Fruit fly (Drosophila melanogaster) whole organism, embryonic: ENCODE results near the gene Teh1.

ENCODE experiments used
- Ada2b ChIP-seq: fragments of 200-800 bp; sonication (Bioruptor generic); IDR thresholded peaks from 2 replicates; pipeline ENCODE4 v1.3.6; 2022; ENCODE audit warnings: missing biosample characterization, missing genetic modification characterization
- Atf6 ChIP-seq: fragments of 200-800 bp; sonication (Bioruptor generic); IDR thresholded peaks from 2 replicates; pipeline ENCODE4 v1.3.6; 2022; ENCODE audit warnings: missing biosample characterization, missing genetic modification characterization
- CG10209 ChIP-seq: fragments of 200-800 bp; sonication (Bioruptor generic); optimal IDR thresholded peaks from 3 replicates; lab custom pipeline; 2017; ENCODE audit warnings: missing biosample characterization, mild to moderate bottlenecking, missing genetic modification characterization, missing genetic modification reagents
- CG11247 ChIP-seq: fragments of 200-800 bp; sonication (Bioruptor generic); IDR thresholded peaks from 2 replicates; pipeline ENCODE4 v1.3.6; 2022; ENCODE audit warnings: missing biosample characterization, missing genetic modification characterization
- CG11504 ChIP-seq: fragments of 200-800 bp; sonication (Bioruptor generic); optimal IDR thresholded peaks from 3 replicates; lab custom pipeline; 2019; ENCODE audit warnings: missing biosample characterization, mild to moderate bottlenecking, missing genetic modification characterization, moderate library complexity
- CG13123 ChIP-seq: fragments of 200-800 bp; sonication (Bioruptor generic); optimal IDR thresholded peaks from 2 replicates; lab custom pipeline; 2016; ENCODE audit warnings: missing biosample characterization, missing genetic modification characterization
- CG13775 ChIP-seq: fragments of 200-800 bp; sonication (Bioruptor generic); optimal IDR thresholded peaks from 3 replicates; lab custom pipeline; 2017; ENCODE audit warnings: missing biosample characterization, mild to moderate bottlenecking, missing genetic modification characterization
- CG14014 ChIP-seq: fragments of 200-800 bp; sonication (Bioruptor generic); IDR thresholded peaks from 2 replicates; pipeline ENCODE4 v1.3.6; 2022; ENCODE audit warnings: missing biosample characterization, missing genetic modification characterization
- CG14860 ChIP-seq: fragments of 200-800 bp; sonication (Bioruptor generic); IDR thresholded peaks from 3 replicates; pipeline ENCODE4 v1.3.6; 2022; ENCODE audit warnings: missing biosample characterization, missing genetic modification characterization; ENCODE audit not compliant: partially characterized antibody
- CG15011 ChIP-seq: fragments of 200-800 bp; sonication (Bioruptor generic); optimal IDR thresholded peaks from 3 replicates; lab custom pipeline; 2018; ENCODE audit warnings: missing biosample characterization, mild to moderate bottlenecking, missing genetic modification characterization
- CG15269 ChIP-seq: fragments of 200-800 bp; sonication (Bioruptor generic); optimal IDR thresholded peaks from 2 replicates; lab custom pipeline; 2018; ENCODE audit warnings: missing biosample characterization, mild to moderate bottlenecking, missing genetic modification characterization, moderate library complexity
- CG16813 ChIP-seq: fragments of 200-800 bp; sonication (Bioruptor generic); IDR thresholded peaks from 3 replicates; pipeline ENCODE4 v1.3.6; 2022; ENCODE audit warnings: missing biosample characterization, missing genetic modification characterization; ENCODE audit not compliant: partially characterized antibody
- CG17359 ChIP-seq: fragments of 200-800 bp; sonication (Bioruptor generic); optimal IDR thresholded peaks from 3 replicates; lab custom pipeline; 2018; ENCODE audit warnings: missing biosample characterization, mild to moderate bottlenecking, missing genetic modification characterization, moderate library complexity
- CG17361 ChIP-seq: fragments of 200-800 bp; sonication (Bioruptor generic); IDR thresholded peaks from 3 replicates; pipeline ENCODE4 v1.3.6; 2022; ENCODE audit warnings: missing biosample characterization, missing genetic modification characterization
- CG2712 ChIP-seq: fragments of 200-800 bp; optimal IDR thresholded peaks from 3 replicates; lab custom pipeline; 2019; ENCODE audit warnings: missing biosample characterization, mild to moderate bottlenecking, missing genetic modification characterization, moderate library complexity
- CG31388 ChIP-seq: fragments of 200-800 bp; sonication (Bioruptor generic); optimal IDR thresholded peaks from 2 replicates; lab custom pipeline; 2016; ENCODE audit warnings: missing biosample characterization, missing genetic modification characterization
- CG5245 ChIP-seq: fragments of 200-800 bp; sonication (Bioruptor generic); optimal IDR thresholded peaks from 3 replicates; lab custom pipeline; 2016; ENCODE audit warnings: missing biosample characterization, missing genetic modification characterization
- CG7556 ChIP-seq: fragments of 200-800 bp; sonication (Bioruptor generic); optimal IDR thresholded peaks from 2 replicates; lab custom pipeline; 2017; ENCODE audit warnings: missing biosample characterization, mild to moderate bottlenecking, missing genetic modification characterization
- CG7963 ChIP-seq: fragments of 200-800 bp; sonication (Bioruptor generic); IDR thresholded peaks from 3 replicates; pipeline ENCODE4 v1.3.6; 2022; ENCODE audit warnings: missing biosample characterization, missing genetic modification characterization; ENCODE audit not compliant: partially characterized antibody
- CoRest ChIP-seq: fragments of 200-800 bp; sonication (Bioruptor generic); optimal IDR thresholded peaks from 3 replicates; lab custom pipeline; 2018; ENCODE audit warnings: missing biosample characterization, mild to moderate bottlenecking, missing genetic modification characterization, moderate library complexity
- Dll ChIP-seq: fragments of 200-800 bp; sonication (Bioruptor generic); IDR thresholded peaks from 4 replicates; pipeline ENCODE4 v1.3.6; 2022; ENCODE audit warnings: missing biosample characterization, missing genetic modification characterization; ENCODE audit not compliant: partially characterized antibody
- Doc3 ChIP-seq: fragments of 200-800 bp; sonication (Bioruptor generic); IDR thresholded peaks from 3 replicates; pipeline ENCODE4 v1.3.6; 2022; ENCODE audit warnings: missing biosample characterization, missing genetic modification characterization; ENCODE audit not compliant: partially characterized antibody
- Fer2 ChIP-seq: fragments of 200-800 bp; sonication (Bioruptor generic); optimal IDR thresholded peaks from 2 replicates; lab custom pipeline; 2018; ENCODE audit warnings: missing biosample characterization, mild to moderate bottlenecking, missing genetic modification characterization, moderate library complexity
- HLH54F ChIP-seq: fragments of 200-800 bp; sonication (Bioruptor generic); optimal IDR thresholded peaks from 3 replicates; lab custom pipeline; 2016; ENCODE audit warnings: missing biosample characterization, missing genetic modification characterization
- Hey ChIP-seq: fragments of 200-800 bp; sonication (Bioruptor generic); optimal IDR thresholded peaks from 3 replicates; lab custom pipeline; 2018; ENCODE audit warnings: missing biosample characterization, mild to moderate bottlenecking, missing genetic modification characterization
- HmgD ChIP-seq: fragments of 200-800 bp; sonication (Bioruptor generic); optimal IDR thresholded peaks from 3 replicates; lab custom pipeline; 2016; ENCODE audit warnings: missing biosample characterization, missing genetic modification characterization
- Hr78 ChIP-seq, 2 experiments: fragments of 200-800 bp in 1 of 2; fragments of >200 bp in 1 of 2; sonication (Bioruptor generic) in 1 of 2; optimal IDR thresholded peaks; 2 replicates each; lab custom pipeline; 2017 to 2019; ENCODE audit warnings: missing biosample characterization in 2 of 2, missing genetic modification characterization in 2 of 2, mild to moderate bottlenecking in 1 of 2, moderate library complexity in 1 of 2
- Hsf ChIP-seq: fragments of 200-800 bp; sonication (Bioruptor generic); optimal IDR thresholded peaks from 3 replicates; lab custom pipeline; 2016; ENCODE audit warnings: missing biosample characterization, missing genetic modification characterization
- Nf-YB ChIP-seq: fragments of 200-800 bp; sonication (Bioruptor generic); optimal IDR thresholded peaks from 3 replicates; lab custom pipeline; 2019; ENCODE audit warnings: missing biosample characterization, mild to moderate bottlenecking, missing genetic modification characterization, moderate library complexity
- Pdp1 ChIP-seq, 2 experiments: fragments of 200-800 bp; sonication (Bioruptor generic); optimal IDR thresholded peaks; 3 replicates each; lab custom pipeline; 2016; ENCODE audit warnings: missing biosample characterization in 2 of 2, missing genetic modification characterization in 2 of 2, mild to moderate bottlenecking in 1 of 2, moderate library complexity in 1 of 2
- Ptx1 ChIP-seq: fragments of 200-800 bp; sonication (Bioruptor generic); IDR thresholded peaks from 2 replicates; pipeline ENCODE4 v1.3.6; 2022; ENCODE audit warnings: missing biosample characterization, missing genetic modification characterization
- cad ChIP-seq: fragments of >200 bp; optimal IDR thresholded peaks from 2 replicates; lab custom pipeline; 2017; ENCODE audit warnings: missing biosample characterization, missing genetic modification characterization
- chm ChIP-seq: fragments of 200-800 bp; sonication (Bioruptor generic); IDR thresholded peaks from 2 replicates; pipeline ENCODE4 v1.3.6; 2022; ENCODE audit warnings: missing biosample characterization, missing genetic modification characterization
- ci ChIP-seq: fragments of 200-800 bp; sonication (Bioruptor generic); IDR thresholded peaks from 3 replicates; pipeline ENCODE4 v1.3.6; 2022; ENCODE audit warnings: missing biosample characterization, missing genetic modification characterization
- fu2 ChIP-seq: fragments of 200-800 bp; sonication (Bioruptor generic); optimal IDR thresholded peaks from 2 replicates; lab custom pipeline; 2016; ENCODE audit warnings: missing biosample characterization, missing genetic modification characterization
- grn ChIP-seq: fragments of 200-800 bp; sonication (Bioruptor generic); optimal IDR thresholded peaks from 3 replicates; lab custom pipeline; 2017; ENCODE audit warnings: missing biosample characterization, missing genetic modification characterization
- inv ChIP-seq: fragments of 200-800 bp; sonication (Bioruptor generic); IDR thresholded peaks from 2 replicates; pipeline ENCODE4 v1.3.6; 2022; ENCODE audit warnings: missing biosample characterization, missing genetic modification characterization; ENCODE audit not compliant: partially characterized antibody
- kay ChIP-seq: fragments of 200-800 bp; sonication (Bioruptor generic); optimal IDR thresholded peaks from 2 replicates; lab custom pipeline; 2016; ENCODE audit warnings: missing biosample characterization, missing genetic modification characterization
- nerfin-2 ChIP-seq: fragments of 200-800 bp; sonication (Bioruptor generic); IDR thresholded peaks from 2 replicates; pipeline ENCODE4 v1.3.6; 2022; ENCODE audit warnings: missing biosample characterization, missing genetic modification characterization; ENCODE audit not compliant: partially characterized antibody
- oc ChIP-seq: fragments of 200-800 bp; sonication (Bioruptor generic); optimal IDR thresholded peaks from 2 replicates; lab custom pipeline; 2018; ENCODE audit warnings: missing biosample characterization, mild to moderate bottlenecking, missing genetic modification characterization, moderate library complexity
- onecut ChIP-seq: fragments of 200-800 bp; sonication (Bioruptor generic); IDR thresholded peaks from 2 replicates; pipeline ENCODE4 v1.3.6; 2022; ENCODE audit warnings: missing biosample characterization, missing genetic modification characterization
- schlank ChIP-seq: fragments of 200-800 bp; sonication (Bioruptor generic); optimal IDR thresholded peaks from 2 replicates; lab custom pipeline; 2018; ENCODE audit warnings: missing biosample characterization, mild to moderate bottlenecking, missing genetic modification characterization
- sqz ChIP-seq: fragments of 200-800 bp; sonication (Bioruptor generic); optimal IDR thresholded peaks from 3 replicates; lab custom pipeline; 2018; ENCODE audit warnings: missing biosample characterization, mild to moderate bottlenecking, missing genetic modification characterization
- sr ChIP-seq: fragments of 200-800 bp; sonication (Bioruptor generic); IDR thresholded peaks from 3 replicates; pipeline ENCODE4 v1.3.6; 2022; ENCODE audit warnings: missing biosample characterization, missing genetic modification characterization
- stwl ChIP-seq: fragments of 200-800 bp; sonication (Bioruptor generic); optimal IDR thresholded peaks from 3 replicates; lab custom pipeline; 2018; ENCODE audit warnings: missing biosample characterization, mild to moderate bottlenecking, missing genetic modification characterization, moderate library complexity
- sug ChIP-seq: fragments of 200-800 bp; optimal IDR thresholded peaks from 2 replicates; lab custom pipeline; 2019; ENCODE audit warnings: missing biosample characterization, mild to moderate bottlenecking, missing genetic modification characterization, moderate library complexity
- tup ChIP-seq: fragments of 200-800 bp; sonication (Bioruptor generic); optimal IDR thresholded peaks from 2 replicates; lab custom pipeline; 2016; ENCODE audit warnings: missing biosample characterization, mild to moderate bottlenecking, missing genetic modification characterization, moderate library complexity
- usp ChIP-seq: fragments of >200 bp; optimal IDR thresholded peaks from 2 replicates; lab custom pipeline; 2017; ENCODE audit warnings: missing biosample characterization, missing genetic modification characterization
- wek ChIP-seq: fragments of 200-800 bp; sonication (Bioruptor generic); optimal IDR thresholded peaks from 3 replicates; lab custom pipeline; 2018; ENCODE audit warnings: missing biosample characterization, mild to moderate bottlenecking, missing genetic modification characterization, moderate library complexity
- zf30C ChIP-seq: fragments of 200-800 bp; sonication (Bioruptor generic); optimal IDR thresholded peaks from 3 replicates; lab custom pipeline; 2018; ENCODE audit warnings: missing biosample characterization, mild to moderate bottlenecking, missing genetic modification characterization

The Teh1 gene

dm6 chr3R:9873753-9874117 is 5.8 kb upstream of the Teh1 start (continued):
- TF ChIP-seq kay: no peak
- peak; percentile 88 for TF ChIP-seq CG7556
- TF ChIP-seq zf30C: no peak
- no peak for TF ChIP-seq cad (GFP tag; lab: Kevin White, UChicago)
- peak; percentile 20 for TF ChIP-seq oc (tag; lab: Kevin White, UChicago)
- peak; percentile 16 for TF ChIP-seq Nf-YB (GFP tag; lab: Kevin White, UChicago)
- no peak for TF ChIP-seq usp (GFP tag; lab: Kevin White, UChicago)
- TF ChIP-seq Ptx1 (GFP tag; lab: Robert Waterston, UW): peak; percentile 91
- peak; percentile 81 for TF ChIP-seq CG2712 (tag; lab: Kevin White, UChicago)
- no peak for TF ChIP-seq Hr78 (GFP tag; optimal IDR thresholded peaks at IDR 0.05; lab: Kevin White, UChicago)
- TF ChIP-seq tup: no peak
- TF ChIP-seq CG14014 (GFP tag; lab: Robert Waterston, UW): peak; percentile 57; the same call in 1 of the 2 replicates
- TF ChIP-seq sr (GFP tag; lab: Robert Waterston, UW): no peak; the same call in 2 of the 3 replicates
- TF ChIP-seq CoRest: peak; percentile 78
- TF ChIP-seq chm (GFP tag; lab: Robert Waterston, UW): no peak; the same call in 1 of the 2 replicates
- peak; percentile 80 for TF ChIP-seq CG17359 (tag; lab: Kevin White, UChicago)
- TF ChIP-seq CG13775 (GFP tag; lab: Kevin White, UChicago): peak; percentile 77
- peak; percentile 90 for TF ChIP-seq CG11504 (tag; lab: Kevin White, UChicago)
- no peak for TF ChIP-seq nerfin-2
- TF ChIP-seq fu2 (GFP tag; lab: Kevin White, UChicago): peak; percentile 89
- no peak for TF ChIP-seq grn (GFP tag; lab: Kevin White, UChicago)
- no peak for TF ChIP-seq wek
- peak; percentile 58 for TF ChIP-seq CG15011 (GFP tag; lab: Kevin White, UChicago)
- TF ChIP-seq HLH54F (GFP tag; lab: Kevin White, UChicago): peak; percentile 88
- TF ChIP-seq CG13123: no peak
- no peak for TF ChIP-seq Fer2 (tag; lab: Kevin White, UChicago)
- no peak for TF ChIP-seq Doc3 (GFP tag; lab: Robert Waterston, UW)
- TF ChIP-seq CG15269: peak; percentile 81
- peak; percentile 83 for TF ChIP-seq CG10209 (GFP tag; lab: Kevin White, UChicago)
- TF ChIP-seq Hey (tag; lab: Kevin White, UChicago): no peak
- no peak for TF ChIP-seq inv (GFP tag; lab: Robert Waterston, UW)
- TF ChIP-seq CG14860 (GFP tag; lab: Robert Waterston, UW): no peak
- no peak for TF ChIP-seq CG31388
- no peak; the same call in 1 of the 2 replicates for TF ChIP-seq onecut (GFP tag; lab: Robert Waterston, UW)
- peak; percentile 70 for TF ChIP-seq Ada2b (GFP tag; lab: Robert Waterston, UW)
- peak; percentile 78 for TF ChIP-seq HmgD (GFP tag; lab: Kevin White, UChicago)
- no peak for TF ChIP-seq Dll (GFP tag; lab: Robert Waterston, UW)
- TF ChIP-seq schlank: peak; percentile 61
- no peak for TF ChIP-seq CG16813 (GFP tag; lab: Robert Waterston, UW)
- TF ChIP-seq CG5245: peak; percentile 37
- no peak for TF ChIP-seq sug (tag; lab: Kevin White, UChicago)
- peak; percentile 84 for TF ChIP-seq CG17361 (GFP tag; lab: Robert Waterston, UW)
- 0 out of 3 replicates have a peak, but pooled peaks have one; percentile 41 for TF ChIP-seq ci (GFP tag; lab: Robert Waterston, UW)
- peak; percentile 74 for TF ChIP-seq Atf6
- no peak for TF ChIP-seq stwl (tag; lab: Kevin White, UChicago)
- no peak for TF ChIP-seq CG7963
- TF ChIP-seq Pdp1 (GFP tag; optimal IDR thresholded peaks at IDR 0.05; lab: Kevin White, UChicago): peak; percentile 56 to 81
- TF ChIP-seq Hsf (GFP tag; lab: Kevin White, UChicago): peak; percentile 87
- peak; percentile 34; the same call in 1 of the 2 replicates for TF ChIP-seq CG11247
- TF ChIP-seq sqz (GFP tag; lab: Kevin White, UChicago): peak; percentile 15
